Fruit fly (Drosophila melanogaster): ENCODE data around the gene Clk.
A peak's percentile ranks its signal among the peaks of the same experiment; 100 is the strongest.

Clk gene

DNA sequence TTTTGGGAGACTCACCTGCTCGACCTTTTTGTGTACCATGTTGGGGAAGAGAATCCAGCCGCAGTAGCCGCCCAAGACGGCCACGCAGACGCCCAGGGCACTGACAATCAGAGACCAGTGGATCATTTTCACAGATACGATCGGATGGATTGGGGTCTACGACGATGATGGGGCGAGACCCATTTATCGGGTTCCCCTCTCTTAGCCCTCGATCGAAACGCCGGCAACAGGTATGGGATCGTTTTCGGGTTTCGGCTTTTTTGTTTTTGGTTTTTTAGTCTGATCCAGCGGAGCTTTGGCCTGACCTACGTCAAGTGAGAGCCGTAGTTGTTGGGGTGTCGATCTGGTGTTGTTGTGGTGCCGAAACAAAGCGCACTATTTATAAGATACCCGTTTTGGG is 33.5 kb downstream of the Clk start:
- TF ChIP-seq CG12768 (GFP tag; optimal IDR thresholded peaks at IDR 0.05) (no peak), ovo (GFP tag; optimal IDR thresholded peaks at IDR 0.05) (no peak)

DNA sequence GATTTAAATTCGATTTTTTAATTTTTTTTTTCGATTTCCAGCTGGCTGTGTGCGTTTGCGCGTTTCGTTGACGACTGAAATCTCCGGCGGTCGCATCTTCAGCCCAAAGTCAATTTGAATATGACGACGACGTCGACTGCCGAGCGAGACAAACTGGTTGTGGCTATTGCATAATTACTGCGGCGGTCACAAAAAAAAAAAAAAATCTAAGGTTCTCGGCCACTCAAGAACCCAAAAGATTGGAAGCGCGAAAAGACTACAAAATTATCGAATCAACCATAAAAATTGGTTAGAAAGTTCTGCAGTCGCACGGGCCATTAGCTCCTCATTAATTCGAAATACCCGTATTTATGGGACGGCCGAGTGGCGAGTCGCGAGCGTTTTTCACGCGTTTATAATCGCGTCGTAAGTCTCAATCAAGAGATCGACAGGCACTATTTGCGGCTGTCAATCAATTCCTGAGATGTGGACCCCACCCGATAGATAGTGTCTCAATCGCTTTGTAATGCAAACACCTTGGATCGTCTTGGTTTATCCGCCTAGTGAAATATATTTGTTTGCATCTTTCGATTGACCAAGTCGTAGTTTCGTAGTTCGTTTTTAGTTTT is 43.2 kb downstream of the Clk start, which contains the start of gene CG8492:
Gene CG8492 (minus strand): TSS at position 51 of the 608 bp plus-strand sequence.
- TF ChIP-seq cic (GFP tag; optimal IDR thresholded peaks at IDR 0.05): no peak
- TF ChIP-seq Hr96 (GFP tag; optimal IDR thresholded peaks at IDR 0.05): no peak
- TF ChIP-seq Mnt (GFP tag; optimal IDR thresholded peaks at IDR 0.05): no peak
- TF ChIP-seq bab1 (GFP tag; optimal IDR thresholded peaks at IDR 0.05): no peak
- no peak for TF ChIP-seq Crg-1 (GFP tag; optimal IDR thresholded peaks at IDR 0.05)
- no peak for TF ChIP-seq CG7045 (GFP tag; optimal IDR thresholded peaks at IDR 0.05)
- no peak for TF ChIP-seq CG7101 (tag; optimal IDR thresholded peaks at IDR 0.05)
- no peak for TF ChIP-seq CG33017 (tag; optimal IDR thresholded peaks at IDR 0.05)
- TF ChIP-seq CG14711 (tag; optimal IDR thresholded peaks at IDR 0.05): no peak
- TF ChIP-seq CG5204 (GFP tag; optimal IDR thresholded peaks at IDR 0.05): no peak
- no peak for TF ChIP-seq cnc (optimal IDR thresholded peaks at IDR 0.05)
- TF ChIP-seq CG11617 (GFP tag; optimal IDR thresholded peaks at IDR 0.05): no peak

DNA sequence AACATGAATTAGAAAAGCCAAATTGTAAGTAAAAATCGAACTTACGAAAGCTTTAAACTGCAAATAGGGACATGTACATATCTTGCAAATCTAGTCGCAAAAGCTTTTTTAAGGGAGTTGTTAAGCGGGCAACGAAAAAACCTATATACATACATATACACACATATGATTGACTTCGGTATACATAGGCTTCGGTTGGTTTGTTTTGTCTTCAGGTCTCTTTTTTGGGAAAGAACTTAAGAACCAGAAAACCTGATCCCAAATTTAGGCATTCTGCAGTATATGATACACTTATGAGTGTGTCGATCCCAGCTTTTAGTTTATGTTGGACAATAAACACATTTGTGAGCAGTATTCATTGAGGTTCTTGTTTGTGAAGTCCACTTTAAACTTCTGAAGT is 48.7 kb downstream of the Clk start:
- TF ChIP-seq tj (GFP tag; optimal IDR thresholded peaks at IDR 0.05) (no peak), kay (GFP tag; ENCODE audit: borderline replicate concordance) (no peak), ovo (GFP tag; optimal IDR thresholded peaks at IDR 0.05) (no peak), Clk (GFP tag; optimal IDR thresholded peaks at IDR 0.05) (no peak), CG11617 (GFP tag; optimal IDR thresholded peaks at IDR 0.05) (no peak), cnc (optimal IDR thresholded peaks at IDR 0.05) (no peak), Mnt (GFP tag; optimal IDR thresholded peaks at IDR 0.05) (no peak), CG7101 (tag; optimal IDR thresholded peaks at IDR 0.05) (no peak), pad (GFP tag; optimal IDR thresholded peaks at IDR 0.05) (no peak), Hr96 (GFP tag; optimal IDR thresholded peaks at IDR 0.05) (no peak), CG5204 (GFP tag; optimal IDR thresholded peaks at IDR 0.05) (no peak), CG12768 (GFP tag; optimal IDR thresholded peaks at IDR 0.05) (no peak)

DNA sequence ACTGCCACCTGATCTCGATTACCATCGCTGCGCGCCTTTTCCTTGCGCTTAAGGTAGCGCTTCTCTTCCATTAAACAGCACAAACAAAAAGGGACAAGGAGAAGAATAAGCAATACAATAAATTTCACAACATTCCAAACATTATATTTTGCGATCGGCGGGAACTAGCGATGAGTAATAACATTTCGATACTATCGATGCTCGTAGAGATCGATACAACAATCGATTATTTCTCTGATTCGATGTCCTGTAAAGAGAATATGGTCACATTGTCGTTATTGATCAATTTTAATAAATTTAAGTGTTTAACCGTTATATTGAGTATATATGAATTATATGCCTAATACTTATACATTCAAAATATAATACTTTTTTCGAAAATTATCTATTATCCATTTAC is 49.1 kb downstream of the Clk start, which contains the start of gene CG7457:
Gene CG7457 (minus strand): TSS at position 189 of the 400 bp plus-strand sequence.
- TF ChIP-seq CG14711 (tag; optimal IDR thresholded peaks at IDR 0.05) (no peak), bab1 (GFP tag; optimal IDR thresholded peaks at IDR 0.05) (peak; percentile 25), CG12768 (GFP tag; optimal IDR thresholded peaks at IDR 0.05) (no peak), CG1620 (GFP tag; optimal IDR thresholded peaks at IDR 0.05) (no peak), tj (GFP tag; optimal IDR thresholded peaks at IDR 0.05) (no peak), toe (GFP tag; optimal IDR thresholded peaks at IDR 0.05) (no peak)

DNA sequence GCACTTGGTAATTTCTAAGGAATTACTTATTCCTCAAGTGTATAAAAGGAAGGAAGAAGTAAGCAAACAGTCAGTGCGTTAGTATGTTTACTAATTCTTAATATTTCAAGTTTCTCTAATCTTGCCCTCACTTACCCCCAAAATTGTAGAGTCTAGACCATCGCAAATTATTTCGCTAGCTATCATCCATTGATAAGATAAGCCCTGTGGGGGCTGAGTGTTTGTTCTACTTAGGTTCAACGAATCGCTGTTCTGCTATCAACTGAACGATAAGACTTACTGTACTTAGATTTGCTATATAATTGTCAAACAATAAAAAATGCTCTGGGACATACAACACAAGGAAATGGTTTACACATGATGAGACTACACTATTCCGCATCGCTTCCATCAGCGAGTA is 53.9 kb downstream of the Clk start:
- TF ChIP-seq CG12768 (GFP tag; optimal IDR thresholded peaks at IDR 0.05): peak; percentile 23
- no peak for TF ChIP-seq CG7045 (GFP tag; optimal IDR thresholded peaks at IDR 0.05)
- peak; percentile 8 for TF ChIP-seq Clk (GFP tag; optimal IDR thresholded peaks at IDR 0.05)
- peak; percentile 38 for TF ChIP-seq CG33017 (tag; optimal IDR thresholded peaks at IDR 0.05)
- peak; percentile 4 for TF ChIP-seq CG5204 (GFP tag; optimal IDR thresholded peaks at IDR 0.05)
- TF ChIP-seq tj (GFP tag; optimal IDR thresholded peaks at IDR 0.05): no peak
- no peak for TF ChIP-seq CG11617 (GFP tag; optimal IDR thresholded peaks at IDR 0.05)
- TF ChIP-seq cic (GFP tag; optimal IDR thresholded peaks at IDR 0.05): peak; percentile 70
- TF ChIP-seq Mnt (GFP tag; optimal IDR thresholded peaks at IDR 0.05): no peak
- no peak for TF ChIP-seq Crg-1 (GFP tag; optimal IDR thresholded peaks at IDR 0.05)
- TF ChIP-seq kay (GFP tag; ENCODE audit: borderline replicate concordance): peak; percentile 84
- TF ChIP-seq CG7101 (tag; optimal IDR thresholded peaks at IDR 0.05): peak; percentile 14

DNA sequence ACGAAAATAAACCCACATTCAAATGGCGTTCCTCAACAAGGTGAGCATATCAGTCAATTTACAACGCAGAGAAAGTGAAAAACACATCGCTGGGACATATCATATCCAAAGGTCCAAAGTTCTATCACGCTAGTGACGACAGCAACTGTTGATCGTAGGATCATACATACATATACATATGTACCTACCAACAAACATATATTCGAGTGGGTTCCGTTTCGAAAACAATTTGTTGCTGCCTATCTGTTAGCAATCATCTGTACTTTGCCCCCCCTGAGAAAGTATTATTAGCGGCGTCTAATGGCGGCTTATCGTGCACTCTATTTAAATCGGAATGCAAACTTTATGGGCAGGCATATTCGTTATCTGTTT is 56.0 kb downstream of the Clk start:
- TF ChIP-seq pad (GFP tag; optimal IDR thresholded peaks at IDR 0.05) (no peak), CG14711 (tag; optimal IDR thresholded peaks at IDR 0.05) (no peak), cic (GFP tag; optimal IDR thresholded peaks at IDR 0.05) (peak; percentile 1), kay (GFP tag; ENCODE audit: borderline replicate concordance) (peak; percentile 97), tj (GFP tag; optimal IDR thresholded peaks at IDR 0.05) (peak; percentile 31), CG12768 (GFP tag; optimal IDR thresholded peaks at IDR 0.05) (peak; percentile 67), CG5204 (GFP tag; optimal IDR thresholded peaks at IDR 0.05) (peak; percentile 56), ovo (GFP tag; optimal IDR thresholded peaks at IDR 0.05) (no peak)

DNA sequence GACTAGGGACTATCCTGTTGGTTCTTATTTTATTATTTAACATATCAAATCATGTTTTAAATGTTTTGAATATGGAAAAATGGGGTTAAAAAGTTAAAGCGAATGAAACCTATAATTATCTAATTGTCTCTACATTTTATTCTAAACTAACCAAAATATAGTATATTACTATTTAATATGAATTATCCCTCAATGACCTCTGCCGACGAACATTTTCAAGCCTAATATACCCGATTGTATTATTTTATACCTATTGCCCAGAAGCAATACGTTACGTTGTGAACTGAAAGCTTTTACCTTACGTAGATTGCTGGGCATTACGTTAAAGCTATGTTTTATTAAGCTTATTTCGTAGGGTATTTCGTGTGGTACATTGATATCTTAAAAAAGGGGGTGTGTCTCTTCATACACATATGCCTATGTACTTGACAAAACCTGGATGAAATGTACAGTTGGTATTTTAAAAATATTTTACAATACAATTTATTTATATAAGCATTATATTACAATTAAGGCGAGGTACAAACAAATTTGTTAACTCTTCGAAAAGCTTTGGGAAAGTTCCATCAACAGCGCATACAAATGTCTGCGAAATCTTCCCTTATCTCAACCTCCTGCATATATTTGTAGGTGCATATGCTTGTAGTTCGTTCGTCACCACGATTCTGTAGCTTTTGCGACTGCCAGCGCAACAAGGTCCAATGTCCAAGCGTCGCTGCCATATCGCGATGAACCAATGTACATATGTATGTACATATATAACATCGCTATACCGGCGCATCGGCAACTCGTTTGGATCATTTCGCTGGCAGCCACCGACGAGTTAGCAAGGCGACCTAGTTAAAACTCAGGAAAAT is 56.6 kb downstream of the Clk start, which contains the start of gene Mcad:
Gene Mcad (plus strand): TSS at position 790 of the 857 bp plus-strand sequence.
- TF ChIP-seq CG12768 (GFP tag; optimal IDR thresholded peaks at IDR 0.05): peak; percentile 96
- peak; percentile 94 for TF ChIP-seq CG33017 (tag; optimal IDR thresholded peaks at IDR 0.05)
- peak; percentile 65 for TF ChIP-seq CG5204 (GFP tag; optimal IDR thresholded peaks at IDR 0.05)
- TF ChIP-seq CG7045 (GFP tag; optimal IDR thresholded peaks at IDR 0.05): peak; percentile 88
- TF ChIP-seq ovo (GFP tag; optimal IDR thresholded peaks at IDR 0.05): peak; percentile 28
- peak; percentile 45 for TF ChIP-seq Hr96 (GFP tag; optimal IDR thresholded peaks at IDR 0.05)
- peak; percentile 97 for TF ChIP-seq kay (GFP tag; ENCODE audit: borderline replicate concordance)
- peak; percentile 74 for TF ChIP-seq Clk (GFP tag; optimal IDR thresholded peaks at IDR 0.05)
- TF ChIP-seq Crg-1 (GFP tag; optimal IDR thresholded peaks at IDR 0.05): peak; percentile 44
- TF ChIP-seq Mnt (GFP tag; optimal IDR thresholded peaks at IDR 0.05): peak; percentile 76
- TF ChIP-seq CG7101 (tag; optimal IDR thresholded peaks at IDR 0.05): peak; percentile 93
- peak; percentile 83 for TF ChIP-seq CG14711 (tag; optimal IDR thresholded peaks at IDR 0.05)
- TF ChIP-seq cnc (optimal IDR thresholded peaks at IDR 0.05): no peak
- peak; percentile 80 for TF ChIP-seq toe (GFP tag; optimal IDR thresholded peaks at IDR 0.05)
- peak; percentile 91 for TF ChIP-seq CG11617 (GFP tag; optimal IDR thresholded peaks at IDR 0.05)
- peak; percentile 83 for TF ChIP-seq cic (GFP tag; optimal IDR thresholded peaks at IDR 0.05)
- TF ChIP-seq pad (GFP tag; optimal IDR thresholded peaks at IDR 0.05): peak; percentile 75
- peak; percentile 95 for TF ChIP-seq bab1 (GFP tag; optimal IDR thresholded peaks at IDR 0.05)
- peak; percentile 79 for TF ChIP-seq tj (GFP tag; optimal IDR thresholded peaks at IDR 0.05)
- TF ChIP-seq CG1620 (GFP tag; optimal IDR thresholded peaks at IDR 0.05): peak; percentile 56
